Fruit fly (Drosophila melanogaster): ENCODE measurements around the gene Lcp65Af.

Lcp65Af gene

DNA sequence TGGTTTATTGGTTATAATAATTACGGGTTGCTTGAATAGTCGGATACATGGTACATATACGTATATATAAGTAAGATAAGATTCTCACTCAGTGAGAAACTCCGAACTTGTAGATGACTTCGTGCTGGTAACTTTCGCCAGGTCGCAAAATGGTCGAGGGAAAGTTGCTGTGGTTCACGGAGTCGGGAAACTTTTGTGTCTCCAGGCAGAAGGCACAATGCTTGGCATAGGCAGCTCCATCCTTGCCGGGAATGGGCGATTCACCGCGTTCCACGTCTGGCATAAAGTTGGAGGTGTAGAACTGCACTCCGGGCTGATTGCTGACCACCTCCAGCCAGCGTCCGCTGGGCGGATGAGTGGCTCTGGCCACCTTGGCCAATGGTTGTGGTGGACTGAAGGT lies 43.4 kb downstream of the Lcp65Af start, which contains the start of gene CG10469:
CG10469 (minus strand) TSS at position 101 of the 400 bp plus-strand sequence.
- TF ChIP-seq CG17806 (tag; optimal IDR thresholded peaks at IDR 0.05) (no peak), CG32121 (GFP tag; IDR thresholded peaks at IDR 0.05) (no peak), CG8159 (tag; optimal IDR thresholded peaks at IDR 0.05) (no peak), fd96Ca (GFP tag; IDR thresholded peaks at IDR 0.05) (no peak), Pif1A (GFP tag; optimal IDR thresholded peaks at IDR 0.05) (no peak), D1 (tag; optimal IDR thresholded peaks at IDR 0.05) (no peak), CG15710 (tag; optimal IDR thresholded peaks at IDR 0.05) (no peak), Pif1B (GFP tag; optimal IDR thresholded peaks at IDR 0.05) (no peak), Snoo (tag; optimal IDR thresholded peaks at IDR 0.05) (no peak), rn (GFP tag; IDR thresholded peaks at IDR 0.05) (no peak), CG8301 (tag; optimal IDR thresholded peaks at IDR 0.05) (no peak)

Measured in whole organism, pupa.